Worm (Caenorhabditis elegans) whole organism, L4 larva: ENCODE measurements around the gene cubn-1.

Experiments used
- hlh-30 ChIP-seq: sonication (generic microtip); optimal IDR thresholded peaks from 2 replicates; lab custom pipeline; 2017; ENCODE audit warnings: antibody characterized with exemption, mild to moderate bottlenecking, missing genetic modification characterization, missing compliant biosample characterization; ENCODE audit not compliant: insufficient read depth
- mdt-29 ChIP-seq: fragments of 200-800 bp; sonication (Bioruptor generic); IDR thresholded peaks from 2 replicates; pipeline ENCODE4 v1.3.6; 2022; ENCODE audit warnings: missing genetic modification reagents, missing genetic modification characterization, missing compliant biosample characterization
- mxl-2 ChIP-seq: fragments of 200-800 bp; sonication (Bioruptor generic); conservative IDR thresholded peaks from 2 replicates; pipeline ENCODE4 v1.3.6; 2022; ENCODE audit warnings: missing genetic modification reagents, missing genetic modification characterization, missing compliant biosample characterization
- nhr-11 ChIP-seq: fragments of 150-350 bp; optimal IDR thresholded peaks from 2 replicates; lab custom pipeline; 2014; ENCODE audit warnings: missing biosample characterization, missing genetic modification characterization
- nhr-76 ChIP-seq: fragments of 150-350 bp; optimal IDR thresholded peaks from 2 replicates; lab custom pipeline; 2014; ENCODE audit warnings: missing biosample characterization, missing genetic modification characterization
- skn-1 ChIP-seq: fragments of 150-350 bp; optimal IDR thresholded peaks from 2 replicates; lab custom pipeline; 2014; ENCODE audit warnings: missing biosample characterization, missing genetic modification characterization
- snpc-4 ChIP-seq: fragments of 150-350 bp; optimal IDR thresholded peaks from 2 replicates; lab custom pipeline; 2014; ENCODE audit warnings: missing biosample characterization, missing genetic modification characterization
- unc-130 ChIP-seq: sonication (generic microtip); optimal IDR thresholded peaks from 2 replicates; lab custom pipeline; 2016; ENCODE audit warnings: missing genetic modification reagents, missing genetic modification characterization, missing compliant biosample characterization

- TF ChIP-seq snpc-4 (tag; lab: Kevin White, UChicago) (no peak), mxl-2 (GFP tag; lab: Robert Waterston, UW) (no peak), skn-1 (tag; lab: Kevin White, UChicago) (no peak), unc-130 (no peak), mdt-29 (no peak), hlh-30 (no peak), nhr-11 (tag; lab: Kevin White, UChicago) (no peak), nhr-76 (tag; lab: Kevin White, UChicago) (no peak)
Observed at ce11 chrV:12612118-12612517, 989 bp downstream of the cubn-1 start, which contains the start of gene cyc-2.2.
